Worm (Caenorhabditis elegans) whole organism, late embryonic: ENCODE measurements around the gene ram-2.

Experiments
- ama-1 ChIP-seq: fragments of 150-350 bp; optimal IDR thresholded peaks from 2 replicates; lab custom pipeline; 2014
- ceh-24 ChIP-seq: sonication (generic microtip); optimal IDR thresholded peaks from 2 replicates; lab custom pipeline; 2016; ENCODE audit warnings: mild to moderate bottlenecking, missing genetic modification characterization, missing compliant biosample characterization
- ceh-48 ChIP-seq: sonication (generic microtip); optimal IDR thresholded peaks from 2 replicates; lab custom pipeline; 2016; ENCODE audit warnings: missing genetic modification characterization, inconsistent platforms, missing compliant biosample characterization
- gmeb-2 ChIP-seq: sonication (generic microtip); optimal IDR thresholded peaks from 2 replicates; lab custom pipeline; 2016; ENCODE audit warnings: missing genetic modification characterization, inconsistent platforms, missing compliant biosample characterization
- nhr-11 ChIP-seq: fragments of 150-350 bp; optimal IDR thresholded peaks from 2 replicates; lab custom pipeline; 2014; ENCODE audit warnings: missing biosample characterization, missing genetic modification characterization
- npax-4 ChIP-seq: sonication (generic microtip); optimal IDR thresholded peaks from 2 replicates; lab custom pipeline; 2016; ENCODE audit warnings: missing genetic modification characterization, missing compliant biosample characterization
- pag-3 ChIP-seq: sonication (generic microtip); optimal IDR thresholded peaks from 2 replicates; lab custom pipeline; 2016; ENCODE audit warnings: missing compliant biosample characterization, missing genetic modification characterization, borderline replicate concordance
- tbx-2 ChIP-seq: sonication (generic microtip); optimal IDR thresholded peaks from 2 replicates; lab custom pipeline; 2016; ENCODE audit warnings: missing genetic modification characterization, missing compliant biosample characterization

ce11 chrII:10982017-10982416 lies 34.7 kb downstream of the ram-2 start:
- TF ChIP-seq gmeb-2 (tag; lab: Kevin White, UChicago) (no peak), ceh-48 (no peak), nhr-11 (no peak), ama-1 (lab: Kevin White, UChicago) (no peak), tbx-2 (tag; lab: Kevin White, UChicago) (no peak), pag-3 (tag; lab: Kevin White, UChicago) (no peak), npax-4 (tag; lab: Kevin White, UChicago) (no peak), ceh-24 (no peak)
